Worm (Caenorhabditis elegans) whole organism, late embryonic: ENCODE data around the gene nlp-6.

Experiments used
- T23F11.4 ChIP-seq: fragments of 200-800 bp; sonication (Bioruptor generic); optimal IDR thresholded peaks from 2 replicates; lab custom pipeline; 2018; ENCODE audit warnings: mild to moderate bottlenecking, missing genetic modification characterization, missing compliant biosample characterization
- ahr-1 ChIP-seq: sonication (generic microtip); optimal IDR thresholded peaks from 2 replicates; lab custom pipeline; 2016; ENCODE audit warnings: missing genetic modification characterization, missing compliant biosample characterization
- ama-1 ChIP-seq: fragments of 150-350 bp; optimal IDR thresholded peaks from 2 replicates; lab custom pipeline; 2014
- ceh-14 ChIP-seq: sonication (generic microtip); optimal IDR thresholded peaks from 2 replicates; lab custom pipeline; 2016; ENCODE audit warnings: missing genotype, missing genetic modification characterization, missing compliant biosample characterization
- ceh-18 ChIP-seq: sonication (generic microtip); optimal IDR thresholded peaks from 2 replicates; lab custom pipeline; 2016; ENCODE audit warnings: missing genetic modification characterization, missing compliant biosample characterization
- ceh-19 ChIP-seq: fragments of 200-800 bp; sonication (Bioruptor generic); optimal IDR thresholded peaks from 2 replicates; lab custom pipeline; 2018; ENCODE audit warnings: mild to moderate bottlenecking, missing genetic modification characterization, missing compliant biosample characterization
- ceh-2 ChIP-seq: sonication (generic microtip); optimal IDR thresholded peaks from 2 replicates; lab custom pipeline; 2016; ENCODE audit warnings: missing genotype, missing genetic modification characterization, missing compliant biosample characterization
- ceh-24 ChIP-seq: sonication (generic microtip); optimal IDR thresholded peaks from 2 replicates; lab custom pipeline; 2016; ENCODE audit warnings: mild to moderate bottlenecking, missing genetic modification characterization, missing compliant biosample characterization
- ceh-34 ChIP-seq: sonication (generic microtip); optimal IDR thresholded peaks from 2 replicates; lab custom pipeline; 2016; ENCODE audit warnings: mild to moderate bottlenecking, missing genetic modification characterization, missing compliant biosample characterization
- ceh-45 ChIP-seq: fragments of 200-800 bp; sonication (Bioruptor generic); IDR thresholded peaks from 2 replicates; pipeline ENCODE4 v1.3.6; 2022; ENCODE audit warnings: missing genetic modification reagents, missing genetic modification characterization, missing compliant biosample characterization
- ceh-48 ChIP-seq: sonication (generic microtip); optimal IDR thresholded peaks from 2 replicates; lab custom pipeline; 2016; ENCODE audit warnings: missing genetic modification characterization, inconsistent platforms, missing compliant biosample characterization
- ceh-6 ChIP-seq: fragments of 200-800 bp; sonication (Bioruptor generic); optimal IDR thresholded peaks from 2 replicates; lab custom pipeline; 2018; ENCODE audit warnings: mild to moderate bottlenecking, missing genetic modification characterization, missing compliant biosample characterization
- ceh-9 ChIP-seq: sonication (generic microtip); optimal IDR thresholded peaks from 2 replicates; lab custom pipeline; 2016; ENCODE audit warnings: mild to moderate bottlenecking, missing genetic modification characterization, inconsistent platforms, missing compliant biosample characterization
- dve-1 ChIP-seq: sonication (generic microtip); optimal IDR thresholded peaks from 2 replicates; lab custom pipeline; 2017; ENCODE audit warnings: antibody characterized with exemption, mild to moderate bottlenecking, missing genetic modification characterization, missing compliant biosample characterization
- elt-2 ChIP-seq: sonication (generic microtip); optimal IDR thresholded peaks from 2 replicates; lab custom pipeline; 2016; ENCODE audit warnings: missing genetic modification reagents, missing genetic modification characterization, missing compliant biosample characterization
- elt-4 ChIP-seq: sonication (generic microtip); optimal IDR thresholded peaks from 2 replicates; lab custom pipeline; 2016; ENCODE audit warnings: missing genetic modification characterization, missing compliant biosample characterization
- ets-4 ChIP-seq: sonication (generic microtip); optimal IDR thresholded peaks from 2 replicates; lab custom pipeline; 2016; ENCODE audit warnings: missing genetic modification characterization, missing compliant biosample characterization
- fkh-6 ChIP-seq: sonication (generic microtip); optimal IDR thresholded peaks from 2 replicates; lab custom pipeline; 2016; ENCODE audit warnings: missing genetic modification characterization, missing compliant biosample characterization
- gmeb-2 ChIP-seq: sonication (generic microtip); optimal IDR thresholded peaks from 2 replicates; lab custom pipeline; 2016; ENCODE audit warnings: missing genetic modification characterization, inconsistent platforms, missing compliant biosample characterization
- hlh-8 ChIP-seq: sonication (generic microtip); optimal IDR thresholded peaks from 2 replicates; lab custom pipeline; 2016; ENCODE audit warnings: missing genotype, missing genetic modification characterization, missing compliant biosample characterization
- lin-11 ChIP-seq: fragments of 200-800 bp; sonication (Bioruptor generic); optimal IDR thresholded peaks from 2 replicates; lab custom pipeline; 2018; ENCODE audit warnings: mild to moderate bottlenecking, missing genetic modification characterization, missing compliant biosample characterization
- madf-2 ChIP-seq: sonication (generic microtip); optimal IDR thresholded peaks from 2 replicates; lab custom pipeline; 2017; ENCODE audit warnings: missing genetic modification characterization, missing compliant biosample characterization
- nhr-11 ChIP-seq: fragments of 150-350 bp; optimal IDR thresholded peaks from 2 replicates; lab custom pipeline; 2014; ENCODE audit warnings: missing biosample characterization, missing genetic modification characterization
- npax-4 ChIP-seq: sonication (generic microtip); optimal IDR thresholded peaks from 2 replicates; lab custom pipeline; 2016; ENCODE audit warnings: missing genetic modification characterization, missing compliant biosample characterization
- pat-9 ChIP-seq: fragments of 200-800 bp; sonication (Bioruptor generic); optimal IDR thresholded peaks from 2 replicates; lab custom pipeline; 2018; ENCODE audit warnings: mild to moderate bottlenecking, missing genetic modification characterization, moderate library complexity, missing compliant biosample characterization
- pha-2 ChIP-seq: sonication (generic microtip); optimal IDR thresholded peaks from 2 replicates; lab custom pipeline; 2017; ENCODE audit warnings: mild to moderate bottlenecking, missing genetic modification characterization, missing compliant biosample characterization
- pqm-1 ChIP-seq: sonication (generic microtip); optimal IDR thresholded peaks from 2 replicates; lab custom pipeline; 2016; ENCODE audit warnings: missing genetic modification characterization, missing compliant biosample characterization
- ref-2 ChIP-seq: sonication (generic microtip); optimal IDR thresholded peaks from 2 replicates; lab custom pipeline; 2016; ENCODE audit warnings: missing genetic modification characterization, missing compliant biosample characterization
- rnt-1 ChIP-seq: sonication (generic microtip); optimal IDR thresholded peaks from 2 replicates; lab custom pipeline; 2016; ENCODE audit warnings: missing genetic modification characterization, missing compliant biosample characterization
- sox-2 ChIP-seq: fragments of 200-800 bp; sonication (Bioruptor generic); IDR thresholded peaks from 2 replicates; pipeline ENCODE4 v1.3.6; 2022; ENCODE audit warnings: missing genetic modification reagents, missing genetic modification characterization, missing compliant biosample characterization
- ttx-3 ChIP-seq: sonication (generic microtip); optimal IDR thresholded peaks from 2 replicates; lab custom pipeline; 2016; ENCODE audit warnings: missing genetic modification reagents, missing genetic modification characterization, missing compliant biosample characterization
- unc-3 ChIP-seq, 2 experiments: fragments of 200-800 bp in 1 of 2; sonication (Bioruptor generic) in 1 of 2; sonication (generic microtip) in 1 of 2; conservative IDR thresholded peaks in 1 of 2; optimal IDR thresholded peaks in 1 of 2; 2 replicates each; pipeline versions ENCODE4 v1.3.6 to Lab custom; 2016 to 2022; ENCODE audit warnings: missing compliant biosample characterization in 2 of 2, missing genetic modification characterization in 2 of 2, missing genetic modification reagents in 1 of 2
- unc-55 ChIP-seq: sonication (generic microtip); optimal IDR thresholded peaks from 2 replicates; lab custom pipeline; 2017; ENCODE audit warnings: missing biosample characterization, missing genetic modification reagents, missing genetic modification characterization
- unc-86 ChIP-seq: sonication (generic microtip); optimal IDR thresholded peaks from 2 replicates; lab custom pipeline; 2016; ENCODE audit warnings: missing genetic modification characterization, missing compliant biosample characterization
- zip-5 ChIP-seq: sonication (generic microtip); optimal IDR thresholded peaks from 2 replicates; lab custom pipeline; 2016; ENCODE audit warnings: missing genetic modification characterization, missing compliant biosample characterization

nlp-6 gene

DNA sequence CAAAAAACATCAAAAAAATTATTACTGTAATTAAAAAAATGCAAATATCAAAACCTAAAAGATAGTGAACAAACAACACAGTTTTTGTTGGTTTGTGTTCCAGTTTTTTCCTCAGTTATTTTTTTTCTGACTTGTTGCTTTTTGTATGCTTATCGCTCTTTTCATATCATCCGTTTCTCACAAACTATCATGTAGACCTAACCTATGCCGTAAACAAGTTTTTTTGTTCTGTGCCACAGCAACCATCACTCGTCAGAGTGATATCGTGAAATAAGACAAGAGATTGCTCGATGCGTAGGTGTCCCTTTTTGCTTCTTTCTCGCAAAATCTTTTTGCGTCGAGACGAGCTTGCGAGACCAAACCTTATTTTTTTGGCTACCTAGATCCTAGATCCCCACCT is 10.0 kb downstream of the nlp-6 start:
- TF ChIP-seq ref-2 (tag; lab: Kevin White, UChicago) (no peak), ahr-1 (tag; lab: Kevin White, UChicago) (no peak), ceh-6 (GFP tag; lab: Kevin White, UChicago) (no peak), ttx-3 (no peak), ceh-19 (GFP tag; lab: Kevin White, UChicago) (no peak), ceh-45 (GFP tag; lab: Robert Waterston, UW) (no peak), ceh-18 (tag; lab: Kevin White, UChicago) (no peak), zip-5 (tag; lab: Kevin White, UChicago) (no peak), unc-86 (tag; lab: Kevin White, UChicago) (no peak), nhr-11 (tag; lab: Kevin White, UChicago) (no peak), pat-9 (tag; lab: Kevin White, UChicago) (no peak)

DNA sequence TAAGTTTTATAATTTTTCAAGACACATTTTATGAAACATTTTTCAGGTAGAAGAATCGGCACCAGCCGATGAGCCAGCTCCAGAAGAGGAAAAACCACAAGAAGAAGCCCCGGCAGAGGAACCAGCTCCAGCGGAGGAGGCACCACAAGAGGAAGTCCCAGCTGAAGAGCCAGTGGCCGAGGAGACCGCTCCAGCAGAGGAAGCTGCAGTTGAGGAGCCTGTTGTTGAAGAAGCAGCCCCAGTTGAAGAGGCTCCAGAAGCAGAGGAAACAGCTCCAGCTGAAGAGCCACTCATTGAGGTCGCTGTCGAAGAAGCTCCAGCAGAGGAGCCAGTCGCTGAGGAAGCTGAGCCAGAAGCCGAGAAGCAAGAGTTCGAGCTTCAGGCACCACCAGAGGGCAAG is 12.1 kb downstream of the nlp-6 start:
- TF ChIP-seq ceh-2 (tag; lab: Kevin White, UChicago) (no peak), unc-86 (tag; lab: Kevin White, UChicago) (no peak), nhr-11 (tag; lab: Kevin White, UChicago) (no peak), ref-2 (tag; lab: Kevin White, UChicago) (no peak), madf-2 (tag; lab: Kevin White, UChicago) (no peak), pqm-1 (no peak), hlh-8 (no peak), ceh-9 (tag; lab: Kevin White, UChicago) (no peak), ceh-18 (tag; lab: Kevin White, UChicago) (no peak), ceh-14 (no peak), ceh-48 (tag; lab: Kevin White, UChicago) (no peak), ceh-34 (tag; lab: Kevin White, UChicago) (no peak), ceh-19 (GFP tag; lab: Kevin White, UChicago) (no peak), ahr-1 (tag; lab: Kevin White, UChicago) (no peak), sox-2 (GFP tag; lab: Robert Waterston, UW) (no peak), ceh-6 (GFP tag; lab: Kevin White, UChicago) (no peak)
- TF ChIP-seq, all 69 proteins: peak for 0

DNA sequence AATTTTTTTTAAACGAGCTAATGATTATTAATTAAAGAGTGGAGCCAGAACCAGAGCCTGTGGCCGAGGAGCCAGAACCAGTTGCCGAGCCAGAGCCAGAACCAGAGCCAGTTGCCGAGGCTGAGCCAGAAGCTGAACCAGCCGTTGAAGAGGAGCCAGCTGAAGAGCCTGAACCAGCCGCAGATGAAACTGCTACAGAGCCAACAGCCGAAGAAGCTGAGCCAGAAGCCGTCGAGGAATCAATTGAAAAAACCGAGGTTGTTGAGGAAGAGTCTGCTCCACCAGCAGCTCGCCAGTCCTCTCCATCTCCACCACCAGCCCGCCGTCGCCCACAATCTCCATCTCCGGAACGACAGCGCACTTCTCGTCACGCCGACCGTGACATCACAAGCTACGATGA is 13.5 kb downstream of the nlp-6 start:
- TF ChIP-seq ceh-18 (tag; lab: Kevin White, UChicago) = no peak
- no peak for TF ChIP-seq gmeb-2 (tag; lab: Kevin White, UChicago)
- TF ChIP-seq lin-11 (tag; lab: Kevin White, UChicago) = no peak
- TF ChIP-seq ets-4 (tag; lab: Kevin White, UChicago) = no peak

DNA sequence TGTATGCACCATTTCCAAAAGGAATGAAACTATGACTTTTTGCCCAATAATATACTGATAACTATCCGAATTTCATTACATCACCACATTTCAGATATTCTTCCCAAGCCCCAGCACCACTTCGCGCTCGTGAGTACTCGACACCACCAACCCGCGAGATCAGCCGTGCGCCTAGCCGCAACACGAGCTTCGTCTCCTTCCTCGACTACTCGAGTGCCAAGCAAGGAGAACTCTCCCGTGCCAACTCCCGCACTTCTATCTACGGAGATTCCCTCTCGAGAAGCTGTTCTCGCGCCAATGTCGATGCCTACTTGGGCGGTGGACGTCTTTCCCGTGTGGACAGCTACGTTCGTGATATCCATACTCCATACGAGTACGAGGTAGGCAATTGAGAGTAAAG is 14.4 kb downstream of the nlp-6 start:
- TF ChIP-seq ceh-19 (GFP tag; lab: Kevin White, UChicago) = no peak

DNA sequence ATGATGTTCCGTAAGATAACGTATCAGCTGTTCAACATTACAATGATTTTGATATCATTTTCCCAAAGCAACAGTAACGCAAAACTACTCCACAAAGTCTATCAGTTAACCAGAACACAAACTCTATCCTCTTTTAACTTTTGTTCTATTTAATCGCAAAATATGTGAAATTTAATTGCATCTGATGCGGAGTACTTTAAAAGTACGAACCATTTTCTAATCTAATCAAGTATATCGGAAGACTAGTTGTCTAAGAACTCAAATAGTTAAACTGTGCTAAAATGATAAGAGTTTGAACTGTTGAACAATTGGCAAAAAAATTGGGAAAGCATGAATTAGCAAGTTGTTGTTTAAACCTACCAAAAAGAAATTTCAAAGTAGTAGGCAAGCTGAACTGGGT is 19.3 kb downstream of the nlp-6 start:
- no peak for TF ChIP-seq hlh-8
- TF ChIP-seq pqm-1 = no peak
- TF ChIP-seq ceh-19 (GFP tag; lab: Kevin White, UChicago) = no peak
- TF ChIP-seq elt-2 = no peak
- TF ChIP-seq ahr-1 (tag; lab: Kevin White, UChicago) = no peak
- TF ChIP-seq unc-3 (GFP tag; conservative IDR thresholded peaks at IDR 0.05; lab: Robert Waterston, UW) = no peak
- TF ChIP-seq unc-3 (tag; optimal IDR thresholded peaks at IDR 0.05; lab: Kevin White, UChicago) = no peak
- no peak for TF ChIP-seq ceh-24 (tag; lab: Kevin White, UChicago)
- TF ChIP-seq npax-4 = no peak
- TF ChIP-seq lin-11 (tag; lab: Kevin White, UChicago) = no peak
- TF ChIP-seq fkh-6 = no peak
- TF ChIP-seq unc-55 (GFP tag; lab: Kevin White, UChicago) = no peak
- no peak for TF ChIP-seq T23F11.4 (GFP tag; lab: Kevin White, UChicago)
- TF ChIP-seq unc-86 (tag; lab: Kevin White, UChicago) = no peak
- TF ChIP-seq ceh-48 (tag; lab: Kevin White, UChicago) = no peak
- no peak for TF ChIP-seq rnt-1 (tag; lab: Kevin White, UChicago)
- TF ChIP-seq ama-1 (lab: Kevin White, UChicago) = no peak
- TF ChIP-seq dve-1 (tag; lab: Kevin White, UChicago) = no peak
- no peak for TF ChIP-seq elt-4 (tag; lab: Kevin White, UChicago)
- no peak for TF ChIP-seq pha-2 (tag; lab: Kevin White, UChicago)
